Worm (Caenorhabditis elegans) whole organism, L4/young adult: ENCODE data around the gene pes-4.
"Not testable (repeated sequence)": the region's sequence is repeated elsewhere in the genome, so short reads cannot be mapped to it uniquely, and the experiment has no call there.

Experiments used
- W03F9.2 ChIP-seq: fragments of 150-350 bp; optimal IDR thresholded peaks from 2 replicates; lab custom pipeline; 2014; ENCODE audit warnings: missing biosample characterization, missing genetic modification characterization
- dao-5 ChIP-seq: sonication (generic microtip); optimal IDR thresholded peaks from 2 replicates; lab custom pipeline; 2016; ENCODE audit warnings: missing genotype, missing genetic modification characterization, moderate library complexity, missing compliant biosample characterization
- him-1 ChIP-seq: sonication (generic microtip); optimal IDR thresholded peaks from 2 replicates; lab custom pipeline; 2016; ENCODE audit warnings: missing genotype, missing genetic modification reagents, missing genetic modification characterization, missing compliant biosample characterization

pes-4 gene

ce11 chrIII:1230174-1230573, at the start of gene pes-4:
Gene pes-4 (minus strand): TSS chrIII:1230274.
- TF ChIP-seq him-1 (tag; lab: Kevin White, UChicago) (no peak), dao-5 (tag; lab: Kevin White, UChicago) (no peak), W03F9.2 (tag; lab: Kevin White, UChicago) (no peak)

ce11 chrIII:1279197-1279596, 49.1 kb upstream of the pes-4 start:
- no peak for TF ChIP-seq him-1 (tag; lab: Kevin White, UChicago)
- no peak for TF ChIP-seq dao-5 (tag; lab: Kevin White, UChicago)
- TF ChIP-seq W03F9.2 (tag; lab: Kevin White, UChicago), result no peak

ce11 chrIII:1275513-1275912, 45.4 kb upstream of the pes-4 start, which contains the start of gene fbxa-30:
Gene fbxa-30 (minus strand): TSS chrIII:1275613.
- TF ChIP-seq him-1 (tag; lab: Kevin White, UChicago) (no peak), W03F9.2 (tag; lab: Kevin White, UChicago) (no peak), dao-5 (tag; lab: Kevin White, UChicago) (no peak)

ce11 chrIII:1273655-1274328, 43.7 kb upstream of the pes-4 start, which contains the start of gene fbxa-29:
Gene fbxa-29 (minus strand): TSS chrIII:1273705.
- TF ChIP-seq W03F9.2 (tag; lab: Kevin White, UChicago) (no peak), him-1 (tag; lab: Kevin White, UChicago) (no peak), dao-5 (tag; lab: Kevin White, UChicago) (no peak)

- no peak for TF ChIP-seq him-1 (tag; lab: Kevin White, UChicago)
- TF ChIP-seq dao-5 (tag; lab: Kevin White, UChicago), result no peak
- TF ChIP-seq W03F9.2 (tag; lab: Kevin White, UChicago), result no peak
These were observed 41.4 kb upstream of the pes-4 start, which contains the start of gene fbxa-31 for ce11 chrIII:1271378-1271926. Gene fbxa-31 (minus strand): TSS chrIII:1271428.

ce11 chrIII:1269156-1269555, 39.1 kb upstream of the pes-4 start, which contains the start of gene fbxa-32:
Gene fbxa-32 (minus strand): TSS chrIII:1269256.
- TF ChIP-seq dao-5 (tag; lab: Kevin White, UChicago), result no peak
- TF ChIP-seq him-1 (tag; lab: Kevin White, UChicago), result no peak
- TF ChIP-seq W03F9.2 (tag; lab: Kevin White, UChicago), result no peak

- not testable (repeated sequence) for TF ChIP-seq him-1, W03F9.2, dao-5 (tag; lab: Kevin White, UChicago)
These were observed 36.7 kb upstream of the pes-4 start, which contains the start of gene fbxa-151 for ce11 chrIII:1266799-1267198. Gene fbxa-151 (minus strand): TSS chrIII:1266899.

- not testable (repeated sequence) for TF ChIP-seq him-1, W03F9.2, dao-5 (tag; lab: Kevin White, UChicago)
These were observed 33.6 kb upstream of the pes-4 start, which contains the start of gene srz-9 for ce11 chrIII:1263692-1264091. Gene srz-9 (plus strand): TSS chrIII:1263992.

- not testable (repeated sequence) for TF ChIP-seq W03F9.2, him-1, dao-5 (tag; lab: Kevin White, UChicago)
These were observed 28.3 kb upstream of the pes-4 start, which contains the start of gene fbxa-78 for ce11 chrIII:1258358-1258757. Gene fbxa-78 (minus strand): TSS chrIII:1258458.

- TF ChIP-seq dao-5, W03F9.2, him-1 (tag; lab: Kevin White, UChicago): not testable (repeated sequence)
These were observed 26.4 kb upstream of the pes-4 start, which contains the start of gene fbxa-208 for ce11 chrIII:1256519-1256918. Gene fbxa-208 (plus strand): TSS chrIII:1256819.

- TF ChIP-seq dao-5 (tag; lab: Kevin White, UChicago), result no peak
- no peak for TF ChIP-seq W03F9.2 (tag; lab: Kevin White, UChicago)
- no peak for TF ChIP-seq him-1 (tag; lab: Kevin White, UChicago)
These were observed 19.1 kb upstream of the pes-4 start, which contains the start of the genes fbxa-76 and fbxa-77 for ce11 chrIII:1249111-1249583. Gene fbxa-76 (minus strand): TSS chrIII:1249161. Gene fbxa-77 (plus strand): TSS chrIII:1249475.

ce11 chrIII:1248335-1248734, 18.3 kb upstream of the pes-4 start:
- TF ChIP-seq dao-5 (tag; lab: Kevin White, UChicago) (no peak), W03F9.2 (tag; lab: Kevin White, UChicago) (no peak), him-1 (tag; lab: Kevin White, UChicago) (no peak)

ce11 chrIII:1243199-1243598, 13.1 kb upstream of the pes-4 start, which contains the start of gene fbxa-63:
Gene fbxa-63 (plus strand): TSS chrIII:1243508.
- no peak for TF ChIP-seq W03F9.2 (tag; lab: Kevin White, UChicago)
- no peak for TF ChIP-seq dao-5 (tag; lab: Kevin White, UChicago)
- no peak for TF ChIP-seq him-1 (tag; lab: Kevin White, UChicago)
